Comparison of ENCODE assay signal across 3 fruit fly cellular contexts in genomic region chr2L:18005481-18005880, dm6.
A peak's percentile ranks its signal among the peaks of the same experiment; 100 is the strongest.
TF ChIP-seq lines count a peak whose summit lies in the region.

No protein-coding gene starts in this region.

- no peak for TF ChIP-seq CTCF in whole organism, embryonic (GFP tag; optimal IDR thresholded peaks at IDR 0.05; lab: Kevin White, UChicago)

TF ChIP-seq in whole organism, embryonic, 481 proteins besides CTCF, POLR2A, EP300 and RAD21:
- peak; percentile 25 for TF ChIP-seq Sox102F (GFP tag; optimal IDR thresholded peaks at IDR 0.05; lab: Kevin White, UChicago)
- TF ChIP-seq sens (GFP tag; lab: Kevin White, UChicago), result peak; percentile 76
- peak in 1 of 2 experiments; percentile 67 for TF ChIP-seq bsh (GFP tag; optimal IDR thresholded peaks at IDR 0.05; lab: Kevin White, UChicago)
- no peak for TF ChIP-seq CG7786 (GFP tag; optimal IDR thresholded peaks at IDR 0.05; lab: Kevin White, UChicago)
- TF ChIP-seq bbx (GFP tag; IDR thresholded peaks at IDR 0.05; lab: Robert Waterston, UW; ENCODE audit: partially characterized antibody), result no peak
- no peak for TF ChIP-seq CG10209 (GFP tag; optimal IDR thresholded peaks at IDR 0.05; lab: Kevin White, UChicago)
- TF ChIP-seq HLHmδ (GFP tag; optimal IDR thresholded peaks at IDR 0.05; lab: Kevin White, UChicago), result no peak
- peak; percentile 37 for TF ChIP-seq dmrt99B (tag; optimal IDR thresholded peaks at IDR 0.05; lab: Kevin White, UChicago)
- TF ChIP-seq CG12071 (GFP tag; optimal IDR thresholded peaks at IDR 0.05; lab: Kevin White, UChicago), result no peak
- TF ChIP-seq gsb (GFP tag; IDR thresholded peaks at IDR 0.05; lab: Robert Waterston, UW), result no peak
- TF ChIP-seq Drgx (GFP tag; IDR thresholded peaks at IDR 0.05; lab: Robert Waterston, UW), result peak; percentile 71
- TF ChIP-seq Oaz (GFP tag; IDR thresholded peaks at IDR 0.05; lab: Robert Waterston, UW), result 0 out of 2 replicates have a peak, but pooled peaks have one; percentile 5
- TF ChIP-seq CG11504 (tag; optimal IDR thresholded peaks at IDR 0.05; lab: Kevin White, UChicago), result peak; percentile 40
- TF ChIP-seq al (GFP tag; IDR thresholded peaks at IDR 0.05; lab: Robert Waterston, UW), result no peak
TF ChIP-seq in whole organism, embryonic: peak in this region for 7.

TF ChIP-seq in whole organism, prepupa, 60 proteins besides CTCF, POLR2A, EP300 and RAD21 (continues in another document):
- TF ChIP-seq CG3919 (GFP tag; optimal IDR thresholded peaks at IDR 0.05; lab: Kevin White, UChicago) (peak; percentile 56), vri (GFP tag; optimal IDR thresholded peaks at IDR 0.05; lab: Kevin White, UChicago) (no peak), CG31627 (GFP tag; optimal IDR thresholded peaks at IDR 0.05; lab: Kevin White, UChicago) (no peak), Lpt (GFP tag; optimal IDR thresholded peaks at IDR 0.05; lab: Kevin White, UChicago) (peak; percentile 64), salr (GFP tag; optimal IDR thresholded peaks at IDR 0.05; lab: Kevin White, UChicago) (peak; percentile 3 to 74), Sox15 (GFP tag; optimal IDR thresholded peaks at IDR 0.05; lab: Kevin White, UChicago) (no peak), CG15336 (GFP tag; IDR thresholded peaks at IDR 0.05; lab: Robert Waterston, UW) (no peak; the same call in 1 of the 2 replicates), Sox102F (GFP tag; optimal IDR thresholded peaks at IDR 0.05; lab: Kevin White, UChicago) (no peak), CG6792 (GFP tag; optimal IDR thresholded peaks at IDR 0.05; lab: Kevin White, UChicago) (peak; percentile 13), esn (GFP tag; optimal IDR thresholded peaks at IDR 0.05; lab: Kevin White, UChicago) (no peak), ss (GFP tag; optimal IDR thresholded peaks at IDR 0.05; lab: Kevin White, UChicago) (no peak), Eip75B (GFP tag; optimal IDR thresholded peaks at IDR 0.05; lab: Kevin White, UChicago) (peak; percentile 27), Ets96B (tag; optimal IDR thresholded peaks at IDR 0.05; lab: Kevin White, UChicago) (peak; percentile 45), CG11762 (GFP tag; optimal IDR thresholded peaks at IDR 0.05; lab: Kevin White, UChicago; ENCODE audit: insufficient read depth) (peak; percentile 0), OdsH (GFP tag; optimal IDR thresholded peaks at IDR 0.05; lab: Kevin White, UChicago) (peak; percentile 70), CG6808 (GFP tag; optimal IDR thresholded peaks at IDR 0.05; lab: Kevin White, UChicago) (peak; percentile 4), cyc (GFP tag; optimal IDR thresholded peaks at IDR 0.05; lab: Kevin White, UChicago) (no peak), CG8632 (GFP tag; optimal IDR thresholded peaks at IDR 0.05; lab: Kevin White, UChicago) (peak; percentile 36), fkh (GFP tag; optimal IDR thresholded peaks at IDR 0.05; lab: Kevin White, UChicago) (no peak), Hr38 (GFP tag; optimal IDR thresholded peaks at IDR 0.05; lab: Kevin White, UChicago) (no peak), fd85E (GFP tag; optimal IDR thresholded peaks at IDR 0.05; lab: Kevin White, UChicago) (no peak), Met (GFP tag; optimal IDR thresholded peaks at IDR 0.05; lab: Kevin White, UChicago) (peak; percentile 14), CG3032 (tag; optimal IDR thresholded peaks at IDR 0.05; lab: Kevin White, UChicago) (peak; percentile 32), acj6 (GFP tag; optimal IDR thresholded peaks at IDR 0.05; lab: Kevin White, UChicago) (peak; percentile 55), eg (GFP tag; IDR thresholded peaks at IDR 0.05; lab: Robert Waterston, UW) (peak; percentile 61; the same call in 2 of the 3 replicates), CG10669 (GFP tag; optimal IDR thresholded peaks at IDR 0.05; lab: Kevin White, UChicago) (peak; percentile 5), CG4318 (GFP tag; optimal IDR thresholded peaks at IDR 0.05; lab: Kevin White, UChicago) (peak; percentile 88), fd59A (GFP tag; optimal IDR thresholded peaks at IDR 0.05; lab: Kevin White, UChicago) (peak; percentile 4), net (GFP tag; optimal IDR thresholded peaks at IDR 0.05; lab: Kevin White, UChicago) (peak; percentile 42), CG7368 (GFP tag; optimal IDR thresholded peaks at IDR 0.05; lab: Kevin White, UChicago) (no peak), Ets21C (GFP tag; optimal IDR thresholded peaks at IDR 0.05; lab: Kevin White, UChicago) (no peak), dsx (GFP tag; optimal IDR thresholded peaks at IDR 0.05; lab: Kevin White, UChicago; ENCODE audit: poor library complexity, severe bottlenecking) (no peak), CG11294 (GFP tag; IDR thresholded peaks at IDR 0.05; lab: Robert Waterston, UW) (peak; percentile 49), Hr4 (GFP tag; optimal IDR thresholded peaks at IDR 0.05; lab: Kevin White, UChicago) (peak; percentile 86), lz (GFP tag; optimal IDR thresholded peaks at IDR 0.05; lab: Kevin White, UChicago) (peak; percentile 22), CG16779 (tag; optimal IDR thresholded peaks at IDR 0.05; lab: Kevin White, UChicago) (peak; percentile 5), pdm3 (GFP tag; optimal IDR thresholded peaks at IDR 0.05; lab: Kevin White, UChicago) (peak; percentile 64), dac (GFP tag; optimal IDR thresholded peaks at IDR 0.05; lab: Kevin White, UChicago) (peak; percentile 75), topi (GFP tag; optimal IDR thresholded peaks at IDR 0.05; lab: Kevin White, UChicago) (no peak)

TF ChIP-seq in whole organism, pupa, 21 proteins besides CTCF, POLR2A, EP300 and RAD21:
- peak; percentile 55 for TF ChIP-seq Pif1A (GFP tag; optimal IDR thresholded peaks at IDR 0.05; lab: Kevin White, UChicago)
- peak; percentile 67 for TF ChIP-seq CG9948 (tag; optimal IDR thresholded peaks at IDR 0.05; lab: Kevin White, UChicago)
- no peak for TF ChIP-seq CG12605 (GFP tag; IDR thresholded peaks at IDR 0.05; lab: Robert Waterston, UW)
- peak; percentile 83 for TF ChIP-seq CG14655 (GFP tag; optimal IDR thresholded peaks at IDR 0.05; lab: Kevin White, UChicago)
- peak; percentile 45; the same call in 1 of the 2 replicates for TF ChIP-seq Ets98B (GFP tag; IDR thresholded peaks at IDR 0.05; lab: Robert Waterston, UW)
- TF ChIP-seq Pif1B (GFP tag; optimal IDR thresholded peaks at IDR 0.05; lab: Kevin White, UChicago), result peak; percentile 29
- no peak for TF ChIP-seq Snoo (tag; optimal IDR thresholded peaks at IDR 0.05; lab: Kevin White, UChicago)
- TF ChIP-seq rn (GFP tag; IDR thresholded peaks at IDR 0.05; lab: Robert Waterston, UW), result no peak; the same call in 1 of the 2 replicates
- peak; percentile 49 for TF ChIP-seq CG17806 (tag; optimal IDR thresholded peaks at IDR 0.05; lab: Kevin White, UChicago)
- TF ChIP-seq EcR (GFP tag; optimal IDR thresholded peaks at IDR 0.05; lab: Kevin White, UChicago), result no peak
- TF ChIP-seq CG4496 (GFP tag; IDR thresholded peaks at IDR 0.05; lab: Robert Waterston, UW), result peak; percentile 39; the same call in 2 of the 3 replicates
- no peak for TF ChIP-seq CG32121 (GFP tag; IDR thresholded peaks at IDR 0.05; lab: Robert Waterston, UW)
- TF ChIP-seq fd96Ca (GFP tag; IDR thresholded peaks at IDR 0.05; lab: Robert Waterston, UW), result peak; percentile 75
- peak; percentile 36 for TF ChIP-seq CG34367 (tag; optimal IDR thresholded peaks at IDR 0.05; lab: Kevin White, UChicago)
- no peak for TF ChIP-seq CG13204 (GFP tag; optimal IDR thresholded peaks at IDR 0.05; lab: Kevin White, UChicago)
- peak; percentile 80 for TF ChIP-seq CG8301 (tag; optimal IDR thresholded peaks at IDR 0.05; lab: Kevin White, UChicago)
- TF ChIP-seq CG8159 (tag; optimal IDR thresholded peaks at IDR 0.05; lab: Kevin White, UChicago), result peak; percentile 45

Comparison
In these comparisons a context has a peak if more than half of its experiments do, and no peak if none do; other contexts are left out.
1. Of the 7 proteins assayed by ChIP-seq in both whole organism, embryonic and whole organism, prepupa: peak only in whole organism, embryonic: Sox102F; only in whole organism, prepupa: CG16779, Gug, Hr39 and Lpt; in both: none; in neither: 2.